Worm (Caenorhabditis elegans) whole organism, late embryonic: ENCODE data around the gene fbxc-50.

Experiments used
- ama-1 ChIP-seq: fragments of 150-350 bp; optimal IDR thresholded peaks from 2 replicates; lab custom pipeline; 2014
- ceh-14 ChIP-seq: sonication (generic microtip); optimal IDR thresholded peaks from 2 replicates; lab custom pipeline; 2016; ENCODE audit warnings: missing genotype, missing genetic modification characterization, missing compliant biosample characterization
- ceh-6 ChIP-seq: fragments of 200-800 bp; sonication (Bioruptor generic); optimal IDR thresholded peaks from 2 replicates; lab custom pipeline; 2018; ENCODE audit warnings: mild to moderate bottlenecking, missing genetic modification characterization, missing compliant biosample characterization
- ceh-9 ChIP-seq: sonication (generic microtip); optimal IDR thresholded peaks from 2 replicates; lab custom pipeline; 2016; ENCODE audit warnings: mild to moderate bottlenecking, missing genetic modification characterization, inconsistent platforms, missing compliant biosample characterization
- unc-86 ChIP-seq: sonication (generic microtip); optimal IDR thresholded peaks from 2 replicates; lab custom pipeline; 2016; ENCODE audit warnings: missing genetic modification characterization, missing compliant biosample characterization

- TF ChIP-seq unc-86 (no peak), ceh-14 (no peak), ama-1 (lab: Kevin White, UChicago) (no peak), ceh-6 (GFP tag; lab: Kevin White, UChicago) (no peak), ceh-9 (tag; lab: Kevin White, UChicago) (no peak)
These were observed 48.9 kb downstream of the fbxc-50 start, which contains the start of gene sri-51 for ce11 chrII:3198998-3199397.
